Worm (Caenorhabditis elegans): ENCODE measurements around the gene phlp-2.
A peak's percentile ranks its signal among the peaks of the same experiment; 100 is the strongest.

phlp-2 gene

ce11 chrIII:4176109-4176596 lies 33.1 kb upstream of the phlp-2 start, which contains the start of the genes hrde-1 and C16C10.13 (continued):
- TF ChIP-seq ama-1 (optimal IDR thresholded peaks at IDR 0.05) (no peak), ama-1 (GFP tag; optimal IDR thresholded peaks at IDR 0.05) (no peak), madf-8 (GFP tag; conservative IDR thresholded peaks at IDR 0.05) (peak; percentile 98), nfya-2 (GFP tag; IDR thresholded peaks at IDR 0.05) (no peak), T26A5.8 (tag; optimal IDR thresholded peaks at IDR 0.05) (no peak), Y79H2A.3 (GFP tag; conservative IDR thresholded peaks at IDR 0.05) (no peak), B0019.2 (GFP tag; conservative IDR thresholded peaks at IDR 0.05) (peak; percentile 82), dox-1 (GFP tag; IDR thresholded peaks at IDR 0.05) (peak; percentile 78), lin-54 (GFP tag; optimal IDR thresholded peaks at IDR 0.05) (peak; percentile 88), attf-3 (GFP tag; conservative IDR thresholded peaks at IDR 0.05) (no peak), lir-1 (GFP tag; conservative IDR thresholded peaks at IDR 0.05) (no peak; the same call in 1 of the 2 replicates), let-526 (GFP tag; IDR thresholded peaks at IDR 0.05) (no peak), zfh-2 (GFP tag; conservative IDR thresholded peaks at IDR 0.05) (no peak), sdz-38 (tag; optimal IDR thresholded peaks at IDR 0.05) (no peak), nfyb-1 (GFP tag; IDR thresholded peaks at IDR 0.05) (no peak), hlh-26 (GFP tag; conservative IDR thresholded peaks at IDR 0.05) (no peak), ZK185.1 (tag; optimal IDR thresholded peaks at IDR 0.05; ENCODE audit: poor library complexity, severe bottlenecking) (no peak), F49E8.2 (tag; optimal IDR thresholded peaks at IDR 0.05; ENCODE audit: insufficient read depth) (peak; percentile 93), ceh-100 (GFP tag; IDR thresholded peaks at IDR 0.05) (no peak), Y67H2A.10 (GFP tag; conservative IDR thresholded peaks at IDR 0.05) (no peak), rpc-1 (optimal IDR thresholded peaks at IDR 0.05) (peak; percentile 21), rpc-1 (tag; optimal IDR thresholded peaks at IDR 0.05) (no peak), nfya-1 (tag; optimal IDR thresholded peaks at IDR 0.05; ENCODE audit: borderline replicate concordance, insufficient read depth) (no peak), atf-7 (tag; optimal IDR thresholded peaks at IDR 0.05) (no peak), ets-4 (GFP tag; optimal IDR thresholded peaks at IDR 0.05) (no peak), F52B5.7 (tag; optimal IDR thresholded peaks at IDR 0.05) (no peak), ztf-6 (GFP tag; IDR thresholded peaks at IDR 0.05) (no peak), ztf-25 (GFP tag; IDR thresholded peaks at IDR 0.05) (no peak), lin-35 (GFP tag; optimal IDR thresholded peaks at IDR 0.05) (no peak), K12H6.12 (tag; optimal IDR thresholded peaks at IDR 0.05) (no peak), pha-4 (tag; optimal IDR thresholded peaks at IDR 0.05) (no peak), ztf-22 (GFP tag; optimal IDR thresholded peaks at IDR 0.05) (no peak), ztf-26 (tag; optimal IDR thresholded peaks at IDR 0.05) (no peak), hmg-1.2 (GFP tag; IDR thresholded peaks at IDR 0.05) (peak; percentile 23; the same call in 1 of the 2 replicates), F57A8.1 (GFP tag; optimal IDR thresholded peaks at IDR 0.05) (no peak), attf-6 (GFP tag; IDR thresholded peaks at IDR 0.05) (0 out of 2 replicates have a peak, but pooled peaks have one; percentile 17), zim-3 (tag; optimal IDR thresholded peaks at IDR 0.05) (no peak), ceh-79 (tag; optimal IDR thresholded peaks at IDR 0.05) (no peak), sptf-2 (GFP tag; optimal IDR thresholded peaks at IDR 0.05) (no peak), F22D6.2 (tag; optimal IDR thresholded peaks at IDR 0.05) (no peak), rcor-1 (GFP tag; IDR thresholded peaks at IDR 0.05) (peak; percentile 80), mcd-1 (GFP tag; IDR thresholded peaks at IDR 0.05) (peak; percentile 89), mes-4 (tag; optimal IDR thresholded peaks at IDR 0.05) (no peak), nhr-27 (tag; optimal IDR thresholded peaks at IDR 0.05) (no peak), aptf-3 (GFP tag; IDR thresholded peaks at IDR 0.05) (no peak), snpc-4 (GFP tag; optimal IDR thresholded peaks at IDR 0.05) (no peak), snpc-4 (tag; optimal IDR thresholded peaks at IDR 0.05) (peak in 1 of 4 experiments; percentile 56), T07F8.4 (tag; optimal IDR thresholded peaks at IDR 0.05) (no peak), Y53F4B.3 (GFP tag; IDR thresholded peaks at IDR 0.05) (no peak), D2030.7 (GFP tag; IDR thresholded peaks at IDR 0.05) (peak; percentile 91)
